Fruit fly (Drosophila melanogaster) whole organism, embryonic: ENCODE data around the gene Trpgamma.

ENCODE experiments used
- Abd-B ChIP-seq: fragments of 200-800 bp; sonication (Bioruptor generic); optimal IDR thresholded peaks from 2 replicates; lab custom pipeline; 2018; ENCODE audit warnings: missing biosample characterization, mild to moderate bottlenecking, missing genetic modification characterization, moderate library complexity
- Atf-2 ChIP-seq: fragments of 200-800 bp; sonication (Bioruptor generic); optimal IDR thresholded peaks from 2 replicates; lab custom pipeline; 2016; ENCODE audit warnings: missing biosample characterization, missing genetic modification characterization
- Awh ChIP-seq: fragments of 200-800 bp; sonication (Bioruptor generic); IDR thresholded peaks from 2 replicates; pipeline ENCODE4, ENCODE4 v1.3.6; 2022; ENCODE audit warnings: missing biosample characterization, missing genetic modification characterization
- BEAF-32 ChIP-seq: fragments of 200-800 bp; sonication (Bioruptor generic); optimal IDR thresholded peaks from 3 replicates; lab custom pipeline; 2017; ENCODE audit warnings: missing biosample characterization, missing genetic modification characterization, mild to moderate bottlenecking, moderate library complexity, missing genetic modification reagents
- Bgb ChIP-seq: fragments of 200-800 bp; sonication (Bioruptor generic); IDR thresholded peaks from 2 replicates; pipeline ENCODE4 v1.3.6; 2022; ENCODE audit warnings: missing biosample characterization, missing genetic modification characterization; ENCODE audit not compliant: partially characterized antibody
- Blimp-1 ChIP-seq: fragments of 200-800 bp; sonication (Bioruptor generic); optimal IDR thresholded peaks from 3 replicates; lab custom pipeline; 2018; ENCODE audit warnings: missing biosample characterization, missing genetic modification characterization, mild to moderate bottlenecking, moderate library complexity, missing genetic modification reagents
- CG11247 ChIP-seq: fragments of 200-800 bp; sonication (Bioruptor generic); IDR thresholded peaks from 2 replicates; pipeline ENCODE4 v1.3.6; 2022; ENCODE audit warnings: missing biosample characterization, missing genetic modification characterization
- CG11723 ChIP-seq: fragments of 200-800 bp; sonication (Bioruptor generic); optimal IDR thresholded peaks from 2 replicates; lab custom pipeline; 2017; ENCODE audit warnings: missing biosample characterization, mild to moderate bottlenecking, missing genetic modification characterization
- CG12071 ChIP-seq: fragments of 200-800 bp; sonication (Bioruptor generic); optimal IDR thresholded peaks from 3 replicates; lab custom pipeline; 2018; ENCODE audit warnings: missing biosample characterization, mild to moderate bottlenecking, missing genetic modification characterization
- CG1233 ChIP-seq: fragments of 200-800 bp; sonication (Bioruptor generic); optimal IDR thresholded peaks from 4 replicates; lab custom pipeline; 2018; ENCODE audit warnings: missing biosample characterization, mild to moderate bottlenecking, missing genetic modification characterization
- CG15073 ChIP-seq: fragments of 200-800 bp; sonication (Bioruptor generic); optimal IDR thresholded peaks from 2 replicates; lab custom pipeline; 2016; ENCODE audit warnings: missing biosample characterization, missing genetic modification characterization
- CG16779 ChIP-seq: fragments of 200-800 bp; sonication (Bioruptor generic); IDR thresholded peaks from 2 replicates; pipeline ENCODE4 v1.3.6; 2022; ENCODE audit warnings: missing biosample characterization, missing genetic modification characterization
- CG17385 ChIP-seq: fragments of 200-800 bp; sonication (Bioruptor generic); optimal IDR thresholded peaks from 3 replicates; lab custom pipeline; 2018; ENCODE audit warnings: missing biosample characterization, mild to moderate bottlenecking, missing genetic modification characterization
- CG17829 ChIP-seq: fragments of 200-800 bp; optimal IDR thresholded peaks from 2 replicates; lab custom pipeline; 2019; ENCODE audit warnings: missing biosample characterization, mild to moderate bottlenecking, missing genetic modification characterization, moderate library complexity
- CG2875 ChIP-seq: fragments of 200-800 bp; sonication (Bioruptor generic); optimal IDR thresholded peaks from 2 replicates; lab custom pipeline; 2017; ENCODE audit warnings: missing biosample characterization, mild to moderate bottlenecking, missing genetic modification characterization, missing genetic modification reagents
- CG32767 ChIP-seq: fragments of 200-800 bp; sonication (Bioruptor generic); IDR thresholded peaks from 2 replicates; pipeline ENCODE4 v1.3.6; 2022; ENCODE audit warnings: missing biosample characterization, missing genetic modification characterization
- CG3407 ChIP-seq: fragments of 200-800 bp; sonication (Bioruptor generic); optimal IDR thresholded peaks from 2 replicates; lab custom pipeline; 2018; ENCODE audit warnings: missing biosample characterization, mild to moderate bottlenecking, missing genetic modification characterization
- CG6813 ChIP-seq: fragments of 200-800 bp; sonication (Bioruptor generic); optimal IDR thresholded peaks from 2 replicates; lab custom pipeline; 2017; ENCODE audit warnings: missing biosample characterization, missing genetic modification characterization, mild to moderate bottlenecking, moderate library complexity, missing genetic modification reagents
- CG6854 ChIP-seq: fragments of 200-800 bp; sonication (Bioruptor generic); optimal IDR thresholded peaks from 3 replicates; lab custom pipeline; 2017; ENCODE audit warnings: missing biosample characterization, mild to moderate bottlenecking, missing genetic modification characterization
- CG7839 ChIP-seq: fragments of 200-800 bp; sonication (Bioruptor generic); optimal IDR thresholded peaks from 3 replicates; lab custom pipeline; 2018; ENCODE audit warnings: missing biosample characterization, mild to moderate bottlenecking, missing genetic modification characterization, moderate library complexity
- CG9609 ChIP-seq: fragments of 200-800 bp; sonication (Bioruptor generic); optimal IDR thresholded peaks from 3 replicates; lab custom pipeline; 2016; ENCODE audit warnings: missing biosample characterization, missing genetic modification characterization
- CHES-1-like ChIP-seq: fragments of 200-800 bp; sonication (Bioruptor generic); optimal IDR thresholded peaks from 2 replicates; lab custom pipeline; 2016; ENCODE audit warnings: missing biosample characterization, missing genetic modification characterization
- Chrac-16 ChIP-seq: fragments of 200-800 bp; sonication (Bioruptor generic); optimal IDR thresholded peaks from 3 replicates; lab custom pipeline; 2016; ENCODE audit warnings: missing biosample characterization, missing genetic modification characterization
- Dbx ChIP-seq: fragments of 200-800 bp; sonication (Bioruptor generic); IDR thresholded peaks from 3 replicates; pipeline ENCODE4 v1.3.6; 2022; ENCODE audit warnings: missing biosample characterization, missing genetic modification characterization
- Eip74EF ChIP-seq, 2 experiments: fragments of 200-800 bp in 1 of 2; fragments of >200 bp in 1 of 2; sonication (Bioruptor generic) in 1 of 2; optimal IDR thresholded peaks; 2 replicates each; lab custom pipeline; 2017 to 2019; ENCODE audit warnings: missing biosample characterization in 2 of 2, missing genetic modification characterization in 2 of 2, mild to moderate bottlenecking in 1 of 2, moderate library complexity in 1 of 2
- Fer1 ChIP-seq: fragments of 200-800 bp; sonication (Bioruptor generic); optimal IDR thresholded peaks from 2 replicates; lab custom pipeline; 2017; ENCODE audit warnings: missing biosample characterization, mild to moderate bottlenecking, missing genetic modification characterization
- Gug ChIP-seq: fragments of 200-800 bp; sonication (Bioruptor generic); IDR thresholded peaks from 4 replicates; pipeline ENCODE4 v1.3.6; 2022; ENCODE audit warnings: missing biosample characterization, missing genetic modification characterization
- H15 ChIP-seq: fragments of 200-800 bp; sonication (Bioruptor generic); IDR thresholded peaks from 3 replicates; pipeline ENCODE4 v1.3.6; 2022; ENCODE audit warnings: missing biosample characterization, missing genetic modification characterization
- HHEX ChIP-seq: fragments of 200-800 bp; sonication (Bioruptor generic); optimal IDR thresholded peaks from 3 replicates; lab custom pipeline; 2017; ENCODE audit warnings: missing biosample characterization, mild to moderate bottlenecking, missing genetic modification characterization, missing genetic modification reagents
- HmgZ ChIP-seq: fragments of 200-800 bp; sonication (Bioruptor generic); optimal IDR thresholded peaks from 2 replicates; lab custom pipeline; 2018; ENCODE audit warnings: missing biosample characterization, mild to moderate bottlenecking, missing genetic modification characterization
- Hsf ChIP-seq: fragments of 200-800 bp; sonication (Bioruptor generic); optimal IDR thresholded peaks from 3 replicates; lab custom pipeline; 2016; ENCODE audit warnings: missing biosample characterization, missing genetic modification characterization
- MBD-R2 ChIP-seq: fragments of 200-800 bp; sonication (Bioruptor generic); IDR thresholded peaks from 2 replicates; pipeline ENCODE4 v1.3.6; 2022; ENCODE audit warnings: missing biosample characterization, missing genetic modification characterization
- Oli ChIP-seq: fragments of 200-800 bp; sonication (Bioruptor generic); optimal IDR thresholded peaks from 2 replicates; lab custom pipeline; 2018; ENCODE audit warnings: missing biosample characterization, mild to moderate bottlenecking, missing genetic modification characterization, moderate library complexity
- Rfx ChIP-seq: fragments of 200-800 bp; sonication (Bioruptor generic); IDR thresholded peaks from 2 replicates; pipeline ENCODE4 v1.3.6; 2022; ENCODE audit warnings: missing biosample characterization, missing genetic modification characterization
- Spps ChIP-seq: fragments of 200-800 bp; sonication (Bioruptor generic); optimal IDR thresholded peaks from 2 replicates; lab custom pipeline; 2018; ENCODE audit warnings: missing biosample characterization, mild to moderate bottlenecking, missing genetic modification characterization
- bowl ChIP-seq: fragments of 200-800 bp; sonication (Bioruptor generic); IDR thresholded peaks from 2 replicates; pipeline ENCODE4 v1.3.6; 2022; ENCODE audit warnings: missing biosample characterization, missing genetic modification characterization
- br ChIP-seq: fragments of >200 bp; optimal IDR thresholded peaks from 2 replicates; lab custom pipeline; 2017
- bsh ChIP-seq, 2 experiments: fragments of 200-800 bp; sonication (Bioruptor generic); optimal IDR thresholded peaks; 2 replicates each; lab custom pipeline; 2017 to 2018; ENCODE audit warnings: mild to moderate bottlenecking in 2 of 2, missing biosample characterization in 2 of 2, missing genetic modification characterization in 2 of 2, moderate library complexity in 1 of 2
- ci ChIP-seq: fragments of 200-800 bp; sonication (Bioruptor generic); IDR thresholded peaks from 3 replicates; pipeline ENCODE4 v1.3.6; 2022; ENCODE audit warnings: missing biosample characterization, missing genetic modification characterization
- knrl ChIP-seq: fragments of 200-800 bp; sonication (Bioruptor generic); IDR thresholded peaks from 3 replicates; pipeline ENCODE4 v1.3.6; 2022; ENCODE audit warnings: missing biosample characterization, missing genetic modification characterization; ENCODE audit not compliant: partially characterized antibody
- lola ChIP-seq, 3 experiments: fragments of >200 bp in 2 of 3; fragments of 200-800 bp in 1 of 3; sonication (Bioruptor generic) in 1 of 3; optimal IDR thresholded peaks; 2 replicates each; lab custom pipeline; 2017 to 2019; ENCODE audit warnings: missing biosample characterization in 3 of 3, missing genetic modification characterization in 3 of 3, mild to moderate bottlenecking in 1 of 3, moderate library complexity in 1 of 3
- ranshi ChIP-seq: fragments of 200-800 bp; sonication (Bioruptor generic); IDR thresholded peaks from 2 replicates; pipeline ENCODE4 v1.3.6; 2022; ENCODE audit warnings: missing biosample characterization, missing genetic modification characterization
- row ChIP-seq: fragments of 200-800 bp; sonication (Bioruptor generic); IDR thresholded peaks from 3 replicates; pipeline ENCODE4 v1.3.6; 2022; ENCODE audit warnings: missing biosample characterization, missing genetic modification characterization
- sens ChIP-seq: fragments of 200-800 bp; sonication (Bioruptor generic); peaks from one replicate; lab custom pipeline; 2016; ENCODE audit warnings: missing biosample characterization, missing genetic modification characterization
- sima ChIP-seq: fragments of 200-800 bp; sonication (Bioruptor generic); optimal IDR thresholded peaks from 2 replicates; lab custom pipeline; 2016; ENCODE audit warnings: missing biosample characterization, missing genetic modification characterization
- slbo ChIP-seq: fragments of 200-800 bp; sonication (Bioruptor generic); IDR thresholded peaks from 2 replicates; pipeline ENCODE4 v1.3.6; 2022; ENCODE audit warnings: missing biosample characterization, missing genetic modification characterization
- sna ChIP-seq: fragments of 200-800 bp; sonication (Bioruptor generic); IDR thresholded peaks from 2 replicates; pipeline ENCODE4 v1.3.6; 2022; ENCODE audit warnings: missing biosample characterization, missing genetic modification characterization; ENCODE audit not compliant: partially characterized antibody
- stc ChIP-seq: fragments of 200-800 bp; sonication (Bioruptor generic); IDR thresholded peaks from 2 replicates; pipeline ENCODE4 v1.3.6; 2022; ENCODE audit warnings: missing biosample characterization, missing genetic modification characterization
- sug ChIP-seq: fragments of 200-800 bp; optimal IDR thresholded peaks from 2 replicates; lab custom pipeline; 2019; ENCODE audit warnings: missing biosample characterization, mild to moderate bottlenecking, missing genetic modification characterization, moderate library complexity
- zen2 ChIP-seq: fragments of 200-800 bp; sonication (Bioruptor generic); IDR thresholded peaks from 3 replicates; pipeline ENCODE4 v1.3.6; 2022; ENCODE audit warnings: missing biosample characterization, missing genetic modification characterization; ENCODE audit not compliant: partially characterized antibody

Trpgamma gene

dm6 chr2L:16643961-16644360 lies 32.5 kb downstream of the Trpgamma start (continued):
- TF ChIP-seq Spps (tag; lab: Kevin White, UChicago): peak; percentile 4
- TF ChIP-seq CG12071 (GFP tag; lab: Kevin White, UChicago): peak; percentile 71
- TF ChIP-seq Blimp-1 (GFP tag; lab: Kevin White, UChicago): peak; percentile 74
- peak; percentile 93 for TF ChIP-seq sens (GFP tag; lab: Kevin White, UChicago)
- TF ChIP-seq HHEX (GFP tag; lab: Kevin White, UChicago): peak; percentile 65
- TF ChIP-seq lola (GFP tag; optimal IDR thresholded peaks at IDR 0.05; lab: Kevin White, UChicago): peak in 1 of 3 experiments; percentile 47
- no peak for TF ChIP-seq knrl (GFP tag; lab: Robert Waterston, UW)
- TF ChIP-seq Oli (tag; lab: Kevin White, UChicago): peak; percentile 76
- TF ChIP-seq CG16779 (GFP tag; lab: Robert Waterston, UW): no peak
- TF ChIP-seq BEAF-32 (GFP tag; lab: Kevin White, UChicago): no peak
- peak; percentile 48 for TF ChIP-seq Atf-2
- TF ChIP-seq ci (GFP tag; lab: Robert Waterston, UW): peak; percentile 75
- TF ChIP-seq Eip74EF (GFP tag; optimal IDR thresholded peaks at IDR 0.05; lab: Kevin White, UChicago): peak in 1 of 2 experiments; percentile 28
- TF ChIP-seq Chrac-16 (GFP tag; lab: Kevin White, UChicago): peak; percentile 54
- peak; percentile 14 to 68 for TF ChIP-seq bsh (GFP tag; optimal IDR thresholded peaks at IDR 0.05; lab: Kevin White, UChicago)
- TF ChIP-seq CHES-1-like (GFP tag; lab: Kevin White, UChicago): peak; percentile 42
- TF ChIP-seq Fer1: peak; percentile 61
- peak; percentile 8 for TF ChIP-seq CG17829 (tag; lab: Kevin White, UChicago)
- TF ChIP-seq CG6854: peak; percentile 47
- peak; percentile 35 for TF ChIP-seq CG2875 (GFP tag; lab: Kevin White, UChicago)
- TF ChIP-seq Abd-B (GFP tag; lab: Kevin White, UChicago): peak; percentile 48
- TF ChIP-seq sna (GFP tag; lab: Robert Waterston, UW): no peak
- peak; percentile 66 for TF ChIP-seq Hsf (GFP tag; lab: Kevin White, UChicago)
- TF ChIP-seq CG6813: peak; percentile 60
- no peak for TF ChIP-seq Bgb (GFP tag; lab: Robert Waterston, UW)
- no peak for TF ChIP-seq CG15073 (GFP tag; lab: Kevin White, UChicago)
- TF ChIP-seq CG7839: peak; percentile 75
- peak; percentile 45 for TF ChIP-seq CG1233 (GFP tag; lab: Kevin White, UChicago)
- peak; percentile 52 for TF ChIP-seq HmgZ (tag; lab: Kevin White, UChicago)
- TF ChIP-seq row (GFP tag; lab: Robert Waterston, UW): peak; percentile 85
- TF ChIP-seq slbo: peak; percentile 69
- TF ChIP-seq MBD-R2 (GFP tag; lab: Robert Waterston, UW): peak; percentile 28; the same call in 1 of the 2 replicates
- TF ChIP-seq Awh: peak; percentile 54; the same call in 1 of the 2 replicates
- TF ChIP-seq CG11723 (GFP tag; lab: Kevin White, UChicago): no peak
- TF ChIP-seq bowl (GFP tag; lab: Robert Waterston, UW): peak; percentile 27; the same call in 1 of the 2 replicates
- no peak for TF ChIP-seq CG11247 (GFP tag; lab: Robert Waterston, UW)
- TF ChIP-seq CG17385: peak; percentile 73
- TF ChIP-seq CG9609 (GFP tag; lab: Kevin White, UChicago): peak; percentile 44
- TF ChIP-seq zen2 (GFP tag; lab: Robert Waterston, UW): no peak
- TF ChIP-seq CG3407: peak; percentile 7
- TF ChIP-seq Dbx: 0 out of 3 replicates have a peak, but pooled peaks have one; percentile 37
- TF ChIP-seq br (lab: Kevin White, UChicago): no peak
- no peak; the same call in 3 of the 4 replicates for TF ChIP-seq Gug (GFP tag; lab: Robert Waterston, UW)
- TF ChIP-seq sug: no peak
- no peak for TF ChIP-seq sima
- peak; percentile 71 for TF ChIP-seq stc (GFP tag; lab: Robert Waterston, UW)
- TF ChIP-seq H15 (GFP tag; lab: Robert Waterston, UW): 0 out of 3 replicates have a peak, but pooled peaks have one; percentile 46
- peak; percentile 68 for TF ChIP-seq Rfx (GFP tag; lab: Robert Waterston, UW)
- TF ChIP-seq CG32767 (GFP tag; lab: Robert Waterston, UW): 0 out of 2 replicates have a peak, but pooled peaks have one; percentile 49
- TF ChIP-seq ranshi (GFP tag; lab: Robert Waterston, UW): peak; percentile 10; the same call in 1 of the 2 replicates
